Worm (Caenorhabditis elegans) whole organism, L2 larva: Measurements from ENCODE around the gene nhr-101.

Source experiments
- F13H6.1 ChIP-seq: sonication (generic microtip); optimal IDR thresholded peaks from 2 replicates; lab custom pipeline; 2016; ENCODE audit warnings: missing genetic modification characterization, missing compliant biosample characterization
- crh-2 ChIP-seq: sonication (generic microtip); optimal IDR thresholded peaks from 2 replicates; lab custom pipeline; 2017; ENCODE audit warnings: missing biosample characterization, missing genetic modification characterization
- lsy-2 ChIP-seq, 2 experiments: fragments of 150-350 bp in 1 of 2; sonication (generic microtip) in 1 of 2; optimal IDR thresholded peaks; 2 replicates each; lab custom pipeline; 2014 to 2017; ENCODE audit warnings: missing biosample characterization in 2 of 2, missing genetic modification characterization in 2 of 2
- mab-5 ChIP-seq: fragments of 150-350 bp; optimal IDR thresholded peaks from 2 replicates; lab custom pipeline; 2014; ENCODE audit warnings: missing biosample characterization, missing genetic modification characterization
- nhr-12 ChIP-seq: fragments of 150-350 bp; optimal IDR thresholded peaks from 2 replicates; lab custom pipeline; 2014; ENCODE audit warnings: missing biosample characterization, missing genetic modification characterization

DNA sequence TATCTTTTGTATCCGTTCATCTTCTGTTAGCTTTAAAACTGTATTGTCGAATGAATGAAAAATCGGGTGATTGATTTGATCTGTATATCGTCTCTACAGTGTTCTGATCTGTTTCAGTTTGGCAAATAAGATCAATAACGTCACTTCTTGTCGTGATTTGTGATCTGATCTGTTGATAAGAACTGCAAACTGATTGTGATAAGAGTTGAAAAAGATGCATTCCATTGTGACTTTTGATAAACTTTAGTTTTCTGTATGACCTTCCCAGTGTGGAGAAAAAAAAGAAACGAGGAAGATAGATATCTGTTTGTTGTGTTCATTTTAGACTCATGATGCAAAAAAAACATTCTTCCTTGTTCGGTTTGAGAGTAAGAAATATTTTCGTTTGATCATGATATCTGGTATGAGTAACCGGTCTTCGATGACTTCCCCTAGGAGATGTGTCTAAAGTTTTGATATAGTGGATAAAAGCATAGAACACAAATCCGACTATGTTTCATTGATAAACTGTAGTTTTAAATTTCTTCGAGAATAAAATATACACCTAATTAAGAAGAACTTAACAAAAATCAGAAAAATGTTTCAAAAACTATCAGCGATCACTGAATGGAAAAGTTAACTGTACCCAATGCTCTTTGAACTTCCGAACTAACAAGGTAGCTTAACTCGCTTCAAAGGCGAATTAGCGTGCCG lies 44.7 kb downstream of the nhr-101 start:
- TF ChIP-seq nhr-12 (tag; lab: Kevin White, UChicago) (no peak), lsy-2 (tag; optimal IDR thresholded peaks at IDR 0.05; lab: Kevin White, UChicago) (peak in 1 of 2 experiments; percentile 28), crh-2 (peak; percentile 51), mab-5 (tag; lab: Kevin White, UChicago) (no peak), F13H6.1 (tag; lab: Kevin White, UChicago) (no peak)
